Fruit fly (Drosophila melanogaster): ENCODE measurements around the gene ringer.
A peak's percentile ranks its signal among the peaks of the same experiment; 100 is the strongest.

ringer gene

dm6 chr3L:16385252-16385879 lies 26.1 kb upstream of the ringer start:
- TF ChIP-seq CG30431 (GFP tag; optimal IDR thresholded peaks at IDR 0.05) (no peak), NC2β (GFP tag; optimal IDR thresholded peaks at IDR 0.05) (no peak), Hr78 (GFP tag; optimal IDR thresholded peaks at IDR 0.05) (peak in 1 of 2 experiments; percentile 86), Doc2 (GFP tag; IDR thresholded peaks at IDR 0.05) (no peak), CG4617 (GFP tag; optimal IDR thresholded peaks at IDR 0.05; ENCODE audit: borderline replicate concordance) (peak; percentile 30), nerfin-1 (tag; optimal IDR thresholded peaks at IDR 0.05) (peak; percentile 17), CG12659 (GFP tag; optimal IDR thresholded peaks at IDR 0.05) (no peak), CG2199 (GFP tag; IDR thresholded peaks at IDR 0.05) (peak; percentile 64; the same call in 2 of the 3 replicates), CG14965 (GFP tag; optimal IDR thresholded peaks at IDR 0.05; ENCODE audit: borderline replicate concordance) (no peak), Pdp1 (GFP tag; optimal IDR thresholded peaks at IDR 0.05) (peak in 1 of 2 experiments; percentile 35), gcm (GFP tag; optimal IDR thresholded peaks at IDR 0.05) (no peak), fd102C (GFP tag; optimal IDR thresholded peaks at IDR 0.05) (no peak), CG10979 (tag; optimal IDR thresholded peaks at IDR 0.05) (no peak), Drgx (GFP tag; IDR thresholded peaks at IDR 0.05) (peak; percentile 31; the same call in 1 of the 2 replicates), z (GFP tag; IDR thresholded peaks at IDR 0.05) (no peak), sens-2 (GFP tag; IDR thresholded peaks at IDR 0.05) (no peak), CG5245 (GFP tag; optimal IDR thresholded peaks at IDR 0.05) (no peak), CG17328 (GFP tag; IDR thresholded peaks at IDR 0.05) (no peak), CG11695 (GFP tag; IDR thresholded peaks at IDR 0.05) (no peak), mirr (GFP tag; optimal IDR thresholded peaks at IDR 0.05) (peak; percentile 37), CG32772 (GFP tag; IDR thresholded peaks at IDR 0.05) (no peak), pzg (GFP tag; optimal IDR thresholded peaks at IDR 0.05) (no peak), Bgb (GFP tag; IDR thresholded peaks at IDR 0.05; ENCODE audit: partially characterized antibody) (peak; percentile 48; the same call in 1 of the 2 replicates), YL-1 (GFP tag; optimal IDR thresholded peaks at IDR 0.05) (peak; percentile 63), CG1024 (GFP tag; IDR thresholded peaks at IDR 0.05) (no peak), Fer1 (GFP tag; optimal IDR thresholded peaks at IDR 0.05) (no peak), CG3065 (GFP tag; optimal IDR thresholded peaks at IDR 0.05) (no peak), luna (GFP tag; optimal IDR thresholded peaks at IDR 0.05) (no peak), unc-4 (GFP tag; IDR thresholded peaks at IDR 0.05; ENCODE audit: partially characterized antibody) (no peak), toy (GFP tag; IDR thresholded peaks at IDR 0.05) (no peak), sens (GFP tag) (peak; percentile 43), CG6254 (GFP tag; optimal IDR thresholded peaks at IDR 0.05) (peak; percentile 5), CG12299 (tag; optimal IDR thresholded peaks at IDR 0.05) (no peak), CG7357 (GFP tag; IDR thresholded peaks at IDR 0.05) (no peak), Scr (GFP tag; IDR thresholded peaks at IDR 0.05; ENCODE audit: partially characterized antibody) (0 out of 2 replicates have a peak, but pooled peaks have one; percentile 21), Atf6 (GFP tag; IDR thresholded peaks at IDR 0.05) (0 out of 2 replicates have a peak, but pooled peaks have one; percentile 30), CG12104 (GFP tag; optimal IDR thresholded peaks at IDR 0.05) (no peak), otp (GFP tag; IDR thresholded peaks at IDR 0.05) (no peak), CG12236 (GFP tag; optimal IDR thresholded peaks at IDR 0.05) (peak; percentile 8), Chrac-16 (GFP tag; optimal IDR thresholded peaks at IDR 0.05) (no peak), zfh2 (GFP tag; optimal IDR thresholded peaks at IDR 0.05) (no peak), C15 (GFP tag; IDR thresholded peaks at IDR 0.05) (no peak), CG8478 (optimal IDR thresholded peaks at IDR 0.05) (peak; percentile 23), Lpt (GFP tag; optimal IDR thresholded peaks at IDR 0.05) (no peak), Asciz (GFP tag; optimal IDR thresholded peaks at IDR 0.05) (no peak), Jarid2 (GFP tag; optimal IDR thresholded peaks at IDR 0.05) (no peak), CG14050 (GFP tag; IDR thresholded peaks at IDR 0.05) (no peak), pb (GFP tag; optimal IDR thresholded peaks at IDR 0.05) (no peak), lbe (GFP tag; optimal IDR thresholded peaks at IDR 0.05) (peak; percentile 23), gem (tag; optimal IDR thresholded peaks at IDR 0.05) (no peak)

All from whole organism, embryonic.